Fruit fly (Drosophila melanogaster): ENCODE measurements around the gene eIF4EHP.

DNA sequence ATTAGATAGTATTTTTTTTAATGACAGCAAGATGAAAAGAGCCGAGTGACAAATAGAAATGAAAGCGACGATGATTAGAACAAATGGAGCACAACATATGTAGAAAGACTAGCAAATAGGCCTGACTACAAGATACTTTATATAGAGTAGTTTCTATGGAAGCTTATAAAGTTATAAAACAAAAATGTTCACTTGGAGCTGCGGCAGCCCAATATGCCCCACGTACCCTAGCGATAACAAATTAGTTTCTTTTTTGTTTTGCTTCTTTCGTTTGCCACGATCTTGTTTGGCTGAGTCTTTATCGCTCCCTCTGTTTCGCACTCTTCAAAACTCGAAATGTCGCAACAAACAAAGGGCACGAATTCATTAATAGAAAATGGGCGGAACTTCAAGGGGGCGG is 8.0 kb downstream of the eIF4EHP start:
- TF ChIP-seq CG34367 (tag; optimal IDR thresholded peaks at IDR 0.05) (no peak), Pif1B (GFP tag; optimal IDR thresholded peaks at IDR 0.05) (no peak), Pif1A (GFP tag; optimal IDR thresholded peaks at IDR 0.05) (no peak)

All from whole organism, pupa.